Fruit fly (Drosophila melanogaster) whole organism: Measurements from ENCODE around the gene TFAM.

Experiments
- CG8478 ChIP-seq: fragments of >200 bp; optimal IDR thresholded peaks from 2 replicates; lab custom pipeline; 2018; ENCODE audit warnings: inconsistent platforms
- Dll ChIP-seq: fragments of >200 bp; optimal IDR thresholded peaks from 2 replicates; lab custom pipeline; 2017
- EcR ChIP-seq, 2 experiments: fragments of >200 bp; optimal IDR thresholded peaks; 2 replicates each; lab custom pipeline; 2017; ENCODE audit warnings: missing biosample characterization in 2 of 2, missing genetic modification characterization in 2 of 2, missing genetic modification reagents in 2 of 2
- psq ChIP-seq: fragments of >200 bp; optimal IDR thresholded peaks from 2 replicates; lab custom pipeline; 2017
- usp ChIP-seq: fragments of >200 bp; optimal IDR thresholded peaks from 2 replicates; lab custom pipeline; 2017; ENCODE audit warnings: missing biosample characterization, missing genetic modification characterization, mixed read lengths

- TF ChIP-seq psq (lab: Kevin White, UChicago) (no peak), EcR (GFP tag; optimal IDR thresholded peaks at IDR 0.05; lab: Kevin White, UChicago) (no peak), CG8478 (lab: Kevin White, UChicago) (no peak), Dll (no peak), usp (GFP tag; lab: Kevin White, UChicago) (no peak)
These were observed 24.7 kb downstream of the TFAM start, which contains the start of gene Stat92E for dm6 chr3R:20552093-20552492.
